Worm (Caenorhabditis elegans) whole organism, midembryonic: Measurements from ENCODE around the gene mes-6.

ENCODE experiments used
- T22C8.4 ChIP-seq: fragments of 200-800 bp; sonication (Bioruptor generic); IDR thresholded peaks from 2 replicates; pipeline ENCODE4 v1.3.6; 2022; ENCODE audit warnings: missing genetic modification characterization, missing compliant biosample characterization
- cog-1 ChIP-seq: sonication (generic microtip); optimal IDR thresholded peaks from 2 replicates; lab custom pipeline; 2016; ENCODE audit warnings: missing genetic modification characterization, missing compliant biosample characterization
- flt-1 ChIP-seq: fragments of 200-800 bp; sonication (Bioruptor generic); IDR thresholded peaks from 2 replicates; pipeline ENCODE4 v1.3.6; 2022; ENCODE audit warnings: missing genetic modification characterization, missing compliant biosample characterization
- klf-2 ChIP-seq: fragments of 200-800 bp; sonication (Bioruptor generic); conservative IDR thresholded peaks from 2 replicates; pipeline ENCODE4 v1.3.6; 2022; ENCODE audit warnings: missing genetic modification reagents, missing genetic modification characterization, missing compliant biosample characterization
- med-1 ChIP-seq: sonication (generic microtip); optimal IDR thresholded peaks from 2 replicates; lab custom pipeline; 2017; ENCODE audit warnings: missing genetic modification characterization, mild to moderate bottlenecking, missing compliant biosample characterization, antibody characterized with exemption, missing genetic modification reagents; ENCODE audit not compliant: insufficient read depth
- ref-1 ChIP-seq: fragments of 200-800 bp; sonication (Bioruptor generic); conservative IDR thresholded peaks from 2 replicates; pipeline ENCODE4 v1.3.6; 2022; ENCODE audit warnings: missing genetic modification reagents, missing genetic modification characterization, missing compliant biosample characterization
- tab-1 ChIP-seq: fragments of 200-800 bp; sonication (Bioruptor generic); IDR thresholded peaks from 2 replicates; pipeline ENCODE4 v1.3.6; 2022; ENCODE audit warnings: missing genetic modification characterization, missing compliant biosample characterization
- ztf-23 ChIP-seq: fragments of 200-800 bp; sonication (Bioruptor generic); IDR thresholded peaks from 2 replicates; pipeline ENCODE4 v1.3.6; 2022; ENCODE audit warnings: missing genetic modification reagents, missing genetic modification characterization, missing compliant biosample characterization
- ztf-29 ChIP-seq: fragments of 200-800 bp; sonication (Bioruptor generic); IDR thresholded peaks from 2 replicates; pipeline ENCODE4 v1.3.6; 2022; ENCODE audit warnings: missing genetic modification reagents, missing genetic modification characterization, missing compliant biosample characterization

Gene mes-6

DNA sequence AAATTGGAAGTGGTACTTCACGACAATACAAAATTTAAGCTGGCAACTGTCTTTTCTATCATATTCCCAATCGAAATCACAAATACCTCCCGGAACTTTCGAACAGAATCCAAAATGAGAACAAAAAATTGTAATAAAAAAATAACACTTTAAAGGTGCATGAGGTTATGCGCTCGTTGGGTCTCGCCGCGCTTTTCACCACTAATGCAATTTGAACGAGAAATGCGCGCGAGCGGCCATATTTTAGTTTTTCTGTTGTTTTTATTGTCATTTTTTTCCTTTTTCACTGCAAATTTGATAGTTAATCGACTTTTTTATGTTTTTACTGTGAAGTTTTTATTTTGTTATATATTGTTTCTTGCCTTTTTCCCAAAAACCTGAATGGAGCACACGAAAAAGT is at the start of gene mes-6:
mes-6 (plus strand) TSS at position 229 of the 400 bp plus-strand sequence.
- TF ChIP-seq T22C8.4 (GFP tag; lab: Robert Waterston, UW) (no peak), cog-1 (no peak), ztf-29 (no peak), tab-1 (no peak), klf-2 (GFP tag; lab: Robert Waterston, UW) (no peak), ref-1 (no peak), flt-1 (no peak)

DNA sequence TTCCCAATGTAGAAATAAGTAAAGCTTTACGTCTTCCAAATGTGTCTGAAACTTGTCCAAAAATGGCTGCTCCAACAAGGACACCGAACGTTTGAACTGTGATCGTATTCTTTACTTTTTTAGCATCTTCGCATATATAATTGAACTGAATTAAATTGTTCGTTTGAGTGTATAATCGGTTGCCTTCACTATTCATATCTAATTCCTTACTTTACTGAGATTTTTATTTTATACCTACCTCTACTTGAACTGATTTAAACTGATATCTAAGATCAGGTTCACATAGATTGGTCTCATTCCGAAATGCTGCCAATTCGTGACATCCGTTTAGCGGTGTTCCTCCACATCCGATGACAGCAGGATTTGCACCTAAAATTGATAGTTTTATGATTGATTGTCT is 48.7 kb upstream of the mes-6 start:
- TF ChIP-seq tab-1 (no peak), ztf-29 (no peak), flt-1 (no peak), T22C8.4 (GFP tag; lab: Robert Waterston, UW) (no peak), klf-2 (GFP tag; lab: Robert Waterston, UW) (no peak), cog-1 (no peak), ztf-23 (no peak), ref-1 (no peak), med-1 (GFP tag; lab: Kevin White, UChicago) (no peak)

DNA sequence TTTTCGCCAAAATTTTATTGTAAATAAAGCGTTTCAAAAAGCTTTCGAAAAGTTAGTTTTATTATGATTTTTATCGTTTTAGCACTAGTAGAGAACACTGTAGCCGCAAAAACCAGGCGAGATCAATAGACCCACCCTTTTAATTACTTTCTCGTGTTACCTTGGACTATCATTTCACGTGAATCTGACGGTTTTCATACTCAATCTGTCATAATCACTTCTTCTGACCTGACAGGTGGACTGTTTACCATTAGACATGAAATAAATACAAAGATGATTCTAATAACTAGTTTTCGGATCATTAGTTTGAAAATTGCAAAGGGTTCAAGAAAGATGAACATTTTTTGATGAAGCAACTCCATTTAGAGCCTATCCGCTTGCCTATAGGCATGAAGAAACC is 48.0 kb upstream of the mes-6 start:
- TF ChIP-seq ztf-23 (no peak), med-1 (GFP tag; lab: Kevin White, UChicago) (no peak), tab-1 (no peak)

DNA sequence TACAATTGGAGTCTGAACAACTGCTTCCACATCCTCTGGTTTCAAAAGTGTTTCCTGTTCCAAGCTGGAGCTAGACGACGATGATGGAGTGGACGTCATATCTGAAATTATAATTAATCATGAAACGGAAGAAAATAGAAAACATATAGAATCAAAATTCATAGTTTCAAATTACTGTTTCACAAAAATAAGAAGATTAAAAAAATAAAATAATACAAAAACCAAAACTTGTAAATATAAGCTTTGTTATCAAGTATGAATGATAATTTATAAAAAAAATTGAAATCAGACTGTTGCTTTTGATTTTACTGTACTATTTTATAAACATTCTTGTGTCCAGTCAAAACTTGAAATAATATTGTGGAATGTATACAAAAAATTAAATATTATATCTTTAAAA is 47.4 kb upstream of the mes-6 start, which contains the start of gene str-176:
str-176 (minus strand) TSS at position 101 of the 400 bp plus-strand sequence.
- no peak for TF ChIP-seq tab-1
- no peak for TF ChIP-seq ztf-23
- TF ChIP-seq cog-1, result no peak
- no peak for TF ChIP-seq flt-1
- TF ChIP-seq med-1 (GFP tag; lab: Kevin White, UChicago), result no peak
- no peak for TF ChIP-seq klf-2 (GFP tag; lab: Robert Waterston, UW)
- TF ChIP-seq ztf-29, result no peak
- TF ChIP-seq T22C8.4 (GFP tag; lab: Robert Waterston, UW), result no peak
- TF ChIP-seq ref-1, result no peak

DNA sequence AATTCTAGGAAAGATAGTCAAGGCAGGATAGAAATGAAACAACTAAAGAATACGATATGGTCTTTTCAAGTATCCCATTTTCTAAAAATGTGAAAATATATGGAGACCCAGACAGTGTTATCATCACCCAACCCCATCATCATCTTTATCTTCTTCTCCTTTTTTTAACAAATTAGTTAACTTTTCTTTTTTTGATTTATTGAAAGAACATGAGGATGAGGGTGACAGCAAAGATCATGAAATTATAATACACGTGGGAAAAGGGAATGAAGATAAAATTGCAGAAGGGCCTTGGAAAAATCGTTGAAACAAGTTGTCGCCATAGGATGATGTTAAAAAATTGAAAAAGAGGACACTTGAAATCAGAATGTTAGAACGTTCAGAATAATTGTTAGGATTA is 46.9 kb upstream of the mes-6 start:
- no peak for TF ChIP-seq med-1 (GFP tag; lab: Kevin White, UChicago)
- TF ChIP-seq ztf-29, result no peak
- TF ChIP-seq klf-2 (GFP tag; lab: Robert Waterston, UW), result no peak
- TF ChIP-seq ref-1, result no peak
- TF ChIP-seq ztf-23, result no peak
- TF ChIP-seq flt-1, result no peak
- TF ChIP-seq cog-1, result no peak
- TF ChIP-seq T22C8.4 (GFP tag; lab: Robert Waterston, UW), result no peak
- no peak for TF ChIP-seq tab-1

DNA sequence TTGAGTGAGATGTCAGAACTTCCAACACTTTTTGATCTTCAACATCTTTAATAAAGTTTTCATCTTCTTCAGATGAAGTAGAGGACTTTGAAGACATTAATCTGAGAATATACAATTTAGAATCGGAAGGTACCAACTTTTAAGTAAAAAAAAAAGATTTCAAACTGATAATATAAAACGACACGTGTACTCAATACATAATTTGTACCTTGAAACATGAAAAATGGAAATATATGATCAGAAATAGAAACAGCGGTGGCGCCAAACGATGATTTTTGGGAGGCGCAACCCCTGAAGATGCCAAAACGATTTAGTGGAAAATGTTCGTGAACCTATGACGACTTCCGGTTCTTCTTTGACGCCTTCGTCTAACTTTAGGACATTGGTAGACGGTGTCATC is 38.6 kb upstream of the mes-6 start, which contains the start of gene oat-1:
oat-1 (minus strand) TSS at position 101 of the 400 bp plus-strand sequence.
- TF ChIP-seq ztf-23 (no peak), cog-1 (no peak), tab-1 (no peak), flt-1 (no peak), T22C8.4 (GFP tag; lab: Robert Waterston, UW) (no peak), med-1 (GFP tag; lab: Kevin White, UChicago) (no peak), ref-1 (no peak), klf-2 (GFP tag; lab: Robert Waterston, UW) (no peak), ztf-29 (no peak)

DNA sequence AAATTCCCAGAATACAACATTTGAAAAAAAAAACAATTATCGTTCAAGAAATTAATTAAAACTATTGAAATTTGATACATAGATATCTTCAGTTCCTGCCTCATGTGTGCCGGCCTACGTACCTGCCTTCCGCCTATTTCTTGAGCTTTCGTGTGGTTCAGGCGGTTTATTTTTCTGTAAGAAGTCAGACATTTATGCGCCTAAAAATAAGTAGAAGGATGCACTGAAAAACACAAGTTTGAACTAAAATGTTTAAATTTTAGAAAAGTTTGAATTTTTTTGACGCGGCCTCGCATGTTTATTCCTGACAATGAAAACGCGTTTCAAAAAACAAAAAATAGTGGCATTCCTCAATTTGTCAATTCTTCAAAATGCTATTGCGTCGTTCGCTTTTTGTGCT is 37.3 kb upstream of the mes-6 start, which contains the start of gene C28C12.11:
C28C12.11 (plus strand) TSS at position 301 of the 400 bp plus-strand sequence.
- no peak for TF ChIP-seq cog-1
- no peak for TF ChIP-seq med-1 (GFP tag; lab: Kevin White, UChicago)
- TF ChIP-seq ref-1, result no peak
- no peak for TF ChIP-seq ztf-23
- no peak for TF ChIP-seq tab-1
- no peak for TF ChIP-seq T22C8.4 (GFP tag; lab: Robert Waterston, UW)
- no peak for TF ChIP-seq flt-1
- no peak for TF ChIP-seq ztf-29
- no peak for TF ChIP-seq klf-2 (GFP tag; lab: Robert Waterston, UW)

DNA sequence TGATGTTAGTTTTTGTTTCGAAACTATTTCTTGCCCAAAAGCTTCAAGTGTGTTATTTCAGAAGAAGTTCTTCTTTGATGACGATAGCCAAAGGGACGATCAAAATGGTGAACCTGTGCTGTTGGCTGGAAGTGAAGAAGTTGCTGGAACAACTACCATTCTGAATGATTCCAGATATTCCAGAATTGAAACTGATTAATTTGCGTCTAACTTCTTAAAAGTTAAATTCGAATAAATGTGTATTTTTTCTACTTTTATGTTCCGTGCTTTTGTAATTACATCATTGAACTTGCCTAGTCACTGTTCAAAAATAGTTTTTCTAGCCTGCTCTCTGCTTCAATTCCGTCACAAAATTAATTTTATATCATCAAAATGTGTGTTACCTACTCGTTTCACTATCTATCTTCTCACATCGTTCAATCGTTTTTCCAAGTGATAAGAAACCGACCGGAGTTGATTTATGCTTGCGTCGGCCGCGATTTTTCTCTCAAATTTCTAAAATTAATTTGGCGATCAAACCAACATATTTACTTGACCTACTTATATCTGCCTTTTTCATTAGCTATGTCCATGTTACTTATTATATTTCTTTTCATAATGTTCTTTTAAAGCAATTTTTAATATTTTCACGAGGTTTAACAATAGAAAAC is 35.9 kb upstream of the mes-6 start:
- no peak for TF ChIP-seq ref-1

DNA sequence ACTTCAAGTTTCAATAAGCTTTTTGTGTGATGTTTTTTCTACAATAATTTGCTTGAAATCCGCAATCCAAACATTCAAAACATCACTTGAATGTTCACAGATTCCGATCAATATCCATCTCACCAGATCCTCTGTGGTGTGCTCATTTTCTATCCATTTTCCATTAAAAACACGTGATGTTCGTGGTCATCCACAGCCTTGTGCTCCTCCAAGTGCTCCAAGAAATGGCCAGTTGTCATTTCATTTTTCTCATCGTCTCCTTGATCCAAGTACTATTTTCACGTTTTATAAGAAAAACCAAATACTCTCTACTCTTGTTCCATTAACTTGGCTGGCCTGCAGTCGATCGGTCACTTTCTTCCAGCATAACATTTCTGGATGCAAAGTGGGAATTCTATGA is 34.9 kb upstream of the mes-6 start:
- TF ChIP-seq tab-1 (no peak), ztf-23 (no peak), klf-2 (GFP tag; lab: Robert Waterston, UW) (no peak), cog-1 (no peak), ref-1 (no peak), T22C8.4 (GFP tag; lab: Robert Waterston, UW) (no peak), med-1 (GFP tag; lab: Kevin White, UChicago) (no peak), flt-1 (no peak), ztf-29 (no peak)

DNA sequence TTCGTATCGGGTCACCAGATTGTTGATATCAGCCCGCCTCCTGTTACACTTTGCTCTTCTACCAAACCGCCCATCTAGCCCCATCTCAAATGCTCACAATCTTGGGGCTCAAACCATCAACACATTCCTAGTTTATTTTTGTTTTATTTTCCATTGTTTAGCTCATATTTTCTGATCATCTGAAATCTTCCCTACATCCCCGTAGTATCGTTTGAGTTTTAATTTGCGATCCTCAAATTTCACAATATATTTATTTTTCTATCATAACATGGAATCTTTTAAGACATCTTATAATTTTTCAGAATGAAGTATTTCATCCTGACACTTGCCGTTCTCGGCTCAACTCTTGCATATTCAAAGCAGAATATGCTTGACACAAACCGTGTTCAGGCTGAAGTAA is 34.2 kb upstream of the mes-6 start, which contains the start of gene spp-10:
spp-10 (plus strand) TSS at position 301 of the 400 bp plus-strand sequence.
- TF ChIP-seq flt-1 (no peak), klf-2 (GFP tag; lab: Robert Waterston, UW) (no peak), med-1 (GFP tag; lab: Kevin White, UChicago) (no peak), T22C8.4 (GFP tag; lab: Robert Waterston, UW) (no peak), tab-1 (no peak), ztf-29 (no peak), ztf-23 (no peak), cog-1 (no peak), ref-1 (no peak)

DNA sequence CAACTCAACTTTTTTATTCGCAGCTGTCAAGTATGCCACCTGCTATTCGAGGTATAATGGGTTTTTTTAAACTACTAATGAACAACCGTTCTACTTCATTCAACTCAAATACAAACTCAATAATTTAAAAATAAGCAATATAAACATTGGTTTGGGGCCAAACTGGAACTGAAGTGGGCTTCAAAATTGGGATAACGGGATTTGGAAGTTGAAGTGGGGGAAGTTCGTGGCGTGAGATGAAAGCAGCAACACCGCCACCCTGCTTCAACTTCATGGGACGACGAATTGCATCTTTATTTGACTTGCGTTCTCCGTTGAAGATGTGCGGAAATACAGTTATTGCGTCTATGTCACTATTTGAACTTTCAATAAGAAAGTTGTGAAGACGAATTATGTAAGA is 32.6 kb upstream of the mes-6 start:
- TF ChIP-seq ztf-29 (no peak), klf-2 (GFP tag; lab: Robert Waterston, UW) (no peak), cog-1 (no peak), T22C8.4 (GFP tag; lab: Robert Waterston, UW) (no peak), tab-1 (no peak), ref-1 (no peak), ztf-23 (no peak), med-1 (GFP tag; lab: Kevin White, UChicago) (no peak), flt-1 (no peak)
